Worm (Caenorhabditis elegans): ENCODE results near the gene F13D11.3.
A peak's percentile ranks its signal among the peaks of the same experiment; 100 is the strongest.

ce11 chrX:5837035-5837434, 31.3 kb upstream of the F13D11.3 start:
- TF ChIP-seq pha-4 (tag; optimal IDR thresholded peaks at IDR 0.05), result no peak
- no peak for TF ChIP-seq lin-13 (tag; optimal IDR thresholded peaks at IDR 0.05)
- TF ChIP-seq mab-5 (tag; optimal IDR thresholded peaks at IDR 0.05), result no peak
- peak; percentile 83 for TF ChIP-seq unc-62 (GFP tag; optimal IDR thresholded peaks at IDR 0.05)
- TF ChIP-seq nhr-237 (tag; optimal IDR thresholded peaks at IDR 0.05), result no peak
- no peak for TF ChIP-seq mep-1 (tag; optimal IDR thresholded peaks at IDR 0.05)
- TF ChIP-seq nhr-12 (tag; optimal IDR thresholded peaks at IDR 0.05), result no peak
- TF ChIP-seq nhr-76 (tag; optimal IDR thresholded peaks at IDR 0.05), result no peak
- TF ChIP-seq unc-39 (tag; optimal IDR thresholded peaks at IDR 0.05), result no peak
- no peak for TF ChIP-seq tbx-8 (GFP tag; optimal IDR thresholded peaks at IDR 0.05)
